Worm (Caenorhabditis elegans): ENCODE results near the gene H39E23.2.
A peak's percentile ranks its signal among the peaks of the same experiment; 100 is the strongest.

Gene H39E23.2

ce11 chrV:14143634-14144033 is 33.5 kb downstream of the H39E23.2 start:
- peak; percentile 70 for TF ChIP-seq unc-42 (tag; optimal IDR thresholded peaks at IDR 0.05)
- no peak for TF ChIP-seq ceh-45 (GFP tag; IDR thresholded peaks at IDR 0.05)

- TF ChIP-seq rnt-1 (tag; optimal IDR thresholded peaks at IDR 0.05) = no peak
- TF ChIP-seq lin-11 (tag; optimal IDR thresholded peaks at IDR 0.05) = no peak
These were observed 35.1 kb downstream of the H39E23.2 start, which contains the start of gene par-1 for ce11 chrV:14145267-14145666. Gene par-1 (minus strand): TSS chrV:14145367.

ce11 chrV:14146199-14146598 is 36.1 kb downstream of the H39E23.2 start, which contains the start of gene acs-10:
Gene acs-10 (plus strand): TSS chrV:14146499.
- TF ChIP-seq ceh-2 (tag; optimal IDR thresholded peaks at IDR 0.05) = no peak
- no peak for TF ChIP-seq fax-1 (tag; optimal IDR thresholded peaks at IDR 0.05)
- TF ChIP-seq ceh-6 (GFP tag; optimal IDR thresholded peaks at IDR 0.05) = no peak
- no peak for TF ChIP-seq fkh-10 (GFP tag; optimal IDR thresholded peaks at IDR 0.05)
- no peak for TF ChIP-seq tbx-2 (tag; optimal IDR thresholded peaks at IDR 0.05)

ce11 chrV:14147114-14147513 is 37.0 kb downstream of the H39E23.2 start:
- TF ChIP-seq lim-6 (tag; optimal IDR thresholded peaks at IDR 0.05) = no peak

DNA sequence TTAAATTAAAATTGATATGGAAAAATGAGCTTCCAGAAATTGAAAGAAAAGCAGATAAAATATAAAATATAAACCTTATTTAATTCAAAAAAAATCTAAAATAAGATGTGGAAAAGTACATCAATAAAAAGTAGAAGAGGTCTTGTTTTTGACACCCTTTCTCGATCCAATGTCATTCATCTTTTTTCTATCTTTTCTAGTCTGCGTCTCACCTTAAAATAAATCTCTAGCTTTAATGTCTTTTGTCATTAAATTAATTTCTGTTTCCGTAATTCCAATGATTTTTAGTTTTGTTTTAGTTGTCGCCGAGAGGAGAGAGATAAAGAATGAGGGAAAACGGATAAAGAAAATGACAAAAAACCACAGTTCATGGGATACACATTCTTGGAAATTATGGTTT is 39.0 kb downstream of the H39E23.2 start:
- TF ChIP-seq ztf-16 (tag; optimal IDR thresholded peaks at IDR 0.05) (no peak), ceh-22 (tag; optimal IDR thresholded peaks at IDR 0.05) (no peak), C38D4.7 (GFP tag; optimal IDR thresholded peaks at IDR 0.05) (no peak), K02D7.2 (tag; optimal IDR thresholded peaks at IDR 0.05) (no peak), hlh-15 (tag; optimal IDR thresholded peaks at IDR 0.05) (no peak), ceh-14 (tag; optimal IDR thresholded peaks at IDR 0.05) (no peak), hlh-8 (tag; optimal IDR thresholded peaks at IDR 0.05) (no peak), pat-9 (tag; optimal IDR thresholded peaks at IDR 0.05) (no peak), ttx-3 (tag; optimal IDR thresholded peaks at IDR 0.05) (no peak), lin-11 (tag; optimal IDR thresholded peaks at IDR 0.05) (no peak), ahr-1 (tag; optimal IDR thresholded peaks at IDR 0.05) (no peak), ceh-9 (tag; optimal IDR thresholded peaks at IDR 0.05) (no peak), ama-1 (optimal IDR thresholded peaks at IDR 0.05) (no peak), mec-3 (tag; optimal IDR thresholded peaks at IDR 0.05; ENCODE audit: borderline replicate concordance) (no peak), hlh-30 (tag; optimal IDR thresholded peaks at IDR 0.05; ENCODE audit: insufficient read depth) (no peak), ref-2 (tag; optimal IDR thresholded peaks at IDR 0.05) (no peak), sdc-2 (tag; optimal IDR thresholded peaks at IDR 0.05) (no peak), pha-4 (tag; optimal IDR thresholded peaks at IDR 0.05) (no peak), C08G9.2 (tag; optimal IDR thresholded peaks at IDR 0.05) (no peak)

DNA sequence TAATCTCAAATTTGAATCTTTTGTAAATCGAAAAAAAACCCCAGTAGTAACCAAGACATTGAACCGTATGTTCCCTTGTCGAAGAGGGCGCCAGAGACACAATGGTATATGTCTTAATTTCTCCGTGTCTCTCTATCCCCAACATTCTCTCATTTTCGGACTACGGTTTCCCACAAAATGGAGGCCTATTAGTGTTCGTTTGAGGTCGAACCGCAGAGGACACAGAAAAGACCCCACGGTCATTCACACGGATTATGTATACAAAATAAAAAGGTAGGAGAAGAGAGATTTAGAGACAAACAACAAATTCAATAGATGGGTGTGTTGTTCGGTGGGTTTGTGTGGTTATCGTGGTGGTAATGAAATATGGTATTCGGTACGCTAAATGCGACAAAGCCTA is 40.8 kb downstream of the H39E23.2 start:
- TF ChIP-seq pax-1 (tag; optimal IDR thresholded peaks at IDR 0.05) = no peak
- no peak for TF ChIP-seq elt-4 (tag; optimal IDR thresholded peaks at IDR 0.05)
- no peak for TF ChIP-seq K02D7.2 (tag; optimal IDR thresholded peaks at IDR 0.05)
- TF ChIP-seq ceh-2 (tag; optimal IDR thresholded peaks at IDR 0.05) = no peak
- no peak for TF ChIP-seq dmd-4 (tag; optimal IDR thresholded peaks at IDR 0.05; ENCODE audit: borderline replicate concordance)
- TF ChIP-seq nfya-1 (tag; optimal IDR thresholded peaks at IDR 0.05) = no peak
- TF ChIP-seq ama-1 (optimal IDR thresholded peaks at IDR 0.05) = no peak
- TF ChIP-seq pat-9 (tag; optimal IDR thresholded peaks at IDR 0.05) = no peak
- no peak for TF ChIP-seq ceh-6 (GFP tag; optimal IDR thresholded peaks at IDR 0.05)
- no peak for TF ChIP-seq hlh-13 (GFP tag; optimal IDR thresholded peaks at IDR 0.05)
- no peak for TF ChIP-seq ahr-1 (tag; optimal IDR thresholded peaks at IDR 0.05)
- no peak for TF ChIP-seq C08G9.2 (tag; optimal IDR thresholded peaks at IDR 0.05)
- no peak for TF ChIP-seq lin-11 (tag; optimal IDR thresholded peaks at IDR 0.05)
- no peak for TF ChIP-seq pha-4 (tag; optimal IDR thresholded peaks at IDR 0.05)
- no peak for TF ChIP-seq hlh-8 (tag; optimal IDR thresholded peaks at IDR 0.05)
- TF ChIP-seq mec-3 (tag; optimal IDR thresholded peaks at IDR 0.05; ENCODE audit: borderline replicate concordance) = no peak

All from whole organism, late embryonic.